Worm (Caenorhabditis elegans): Measurements from ENCODE around the gene his-62.

DNA sequence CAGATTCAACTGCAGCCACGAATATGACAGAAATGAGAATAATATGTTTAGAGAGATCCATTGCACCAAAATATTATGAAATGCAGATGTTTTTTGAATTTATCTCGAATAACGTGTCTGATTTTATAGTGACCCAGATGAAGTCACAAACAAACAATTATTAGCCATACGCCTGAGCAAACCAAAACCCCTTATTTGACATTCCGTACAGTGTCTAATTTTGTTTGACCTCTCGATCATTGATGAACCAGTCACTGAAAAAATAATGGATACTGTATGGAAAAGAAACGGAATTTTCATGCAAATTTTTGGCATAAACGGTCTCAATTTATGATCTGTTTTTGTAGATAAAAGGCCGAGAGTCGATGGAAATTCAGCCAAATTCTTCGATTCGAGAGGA, 29.8 kb downstream of the his-62 start, which contains the start of the genes R05G6.9 and R05G6.3:
- TF ChIP-seq elt-3 (tag; optimal IDR thresholded peaks at IDR 0.05) (no peak), fkh-10 (GFP tag; optimal IDR thresholded peaks at IDR 0.05) (no peak)
